Fruit fly (Drosophila melanogaster): ENCODE measurements around the gene Sirt2.

Gene Sirt2

dm6 chr3R:20312838-20313237, 15.4 kb upstream of the Sirt2 start (continued):
- TF ChIP-seq CG7745 (tag; optimal IDR thresholded peaks at IDR 0.05) (no peak), Ptx1 (GFP tag; IDR thresholded peaks at IDR 0.05) (peak; percentile 51), CG14050 (GFP tag; IDR thresholded peaks at IDR 0.05) (0 out of 3 replicates have a peak, but pooled peaks have one; percentile 16), C15 (GFP tag; IDR thresholded peaks at IDR 0.05) (no peak), CG13894 (tag; optimal IDR thresholded peaks at IDR 0.05) (no peak), CG17359 (tag; optimal IDR thresholded peaks at IDR 0.05) (peak; percentile 70), peb (GFP tag; IDR thresholded peaks at IDR 0.05) (no peak), CG13775 (GFP tag; optimal IDR thresholded peaks at IDR 0.05) (no peak), sob (GFP tag; IDR thresholded peaks at IDR 0.05) (peak; percentile 43; the same call in 1 of the 2 replicates), prd (optimal IDR thresholded peaks at IDR 0.05) (no peak), prd (GFP tag; IDR thresholded peaks at IDR 0.05) (no peak; the same call in 2 of the 3 replicates), lab (GFP tag; optimal IDR thresholded peaks at IDR 0.05) (peak; percentile 80), Awh (GFP tag; IDR thresholded peaks at IDR 0.05) (peak; percentile 14; the same call in 1 of the 2 replicates), CG11398 (GFP tag; optimal IDR thresholded peaks at IDR 0.05) (no peak), nerfin-1 (tag; optimal IDR thresholded peaks at IDR 0.05) (no peak), cwo (GFP tag; optimal IDR thresholded peaks at IDR 0.05) (peak; percentile 29), btn (GFP tag; optimal IDR thresholded peaks at IDR 0.05) (no peak), Dfd (GFP tag; optimal IDR thresholded peaks at IDR 0.05) (no peak), gsb (GFP tag; IDR thresholded peaks at IDR 0.05) (no peak), fd96Cb (tag; optimal IDR thresholded peaks at IDR 0.05) (peak; percentile 24), E2f1 (GFP tag; IDR thresholded peaks at IDR 0.05) (no peak), da (GFP tag; optimal IDR thresholded peaks at IDR 0.05) (no peak), Hr51 (GFP tag; optimal IDR thresholded peaks at IDR 0.05) (peak in 1 of 2 experiments; percentile 7), CG2120 (GFP tag; optimal IDR thresholded peaks at IDR 0.05) (peak; percentile 41), Ets65A (GFP tag) (no peak), dmrt99B (tag; optimal IDR thresholded peaks at IDR 0.05) (peak; percentile 48), Taf1 (GFP tag; IDR thresholded peaks at IDR 0.05) (no peak), E2f2 (GFP tag; IDR thresholded peaks at IDR 0.05) (0 out of 2 replicates have a peak, but pooled peaks have one; percentile 15), CG3726 (GFP tag; IDR thresholded peaks at IDR 0.05) (no peak), sug (tag; optimal IDR thresholded peaks at IDR 0.05) (peak; percentile 21), Hsf (GFP tag; optimal IDR thresholded peaks at IDR 0.05) (peak; percentile 27), Fer3 (tag; optimal IDR thresholded peaks at IDR 0.05) (peak; percentile 50), CrebB (tag; optimal IDR thresholded peaks at IDR 0.05) (no peak), CG11456 (GFP tag; IDR thresholded peaks at IDR 0.05) (0 out of 3 replicates have a peak, but pooled peaks have one; percentile 27), Elba2 (GFP tag; optimal IDR thresholded peaks at IDR 0.05) (no peak), slbo (GFP tag; IDR thresholded peaks at IDR 0.05) (peak; percentile 37; the same call in 1 of the 2 replicates), esg (GFP tag; conservative IDR thresholded peaks at IDR 0.05) (peak; percentile 47), CG31224 (GFP tag; IDR thresholded peaks at IDR 0.05) (peak; percentile 26; the same call in 1 of the 2 replicates), tna (GFP tag; IDR thresholded peaks at IDR 0.05; ENCODE audit: partially characterized antibody) (no peak), Bteb2 (GFP tag; optimal IDR thresholded peaks at IDR 0.05) (no peak), CG18764 (GFP tag; optimal IDR thresholded peaks at IDR 0.05) (no peak), CG31441 (GFP tag; IDR thresholded peaks at IDR 0.05) (peak; percentile 60; the same call in 1 of the 2 replicates), nau (GFP tag; optimal IDR thresholded peaks at IDR 0.05) (peak; percentile 69), ind (GFP tag; optimal IDR thresholded peaks at IDR 0.05) (peak; percentile 44), CG11695 (GFP tag; IDR thresholded peaks at IDR 0.05) (peak; percentile 63), Optix (GFP tag; IDR thresholded peaks at IDR 0.05) (no peak), insv (GFP tag; optimal IDR thresholded peaks at IDR 0.05) (no peak), grau (tag; optimal IDR thresholded peaks at IDR 0.05) (peak; percentile 24), CG16863 (GFP tag; optimal IDR thresholded peaks at IDR 0.05) (no peak), CG4820 (GFP tag; optimal IDR thresholded peaks at IDR 0.05) (peak; percentile 30), CG6813 (GFP tag; optimal IDR thresholded peaks at IDR 0.05) (peak; percentile 23)
